Fruit fly (Drosophila melanogaster) whole organism, embryonic: ENCODE results near the gene akirin.

Source experiments
- CG10654 ChIP-seq: fragments of 200-800 bp; sonication (Bioruptor generic); optimal IDR thresholded peaks from 2 replicates; lab custom pipeline; 2016; ENCODE audit warnings: missing biosample characterization, missing genetic modification characterization
- CG12744 ChIP-seq: fragments of 200-800 bp; sonication (Bioruptor generic); optimal IDR thresholded peaks from 2 replicates; lab custom pipeline; 2016; ENCODE audit warnings: missing biosample characterization, missing genetic modification characterization
- CG13296 ChIP-seq: fragments of 200-800 bp; sonication (Bioruptor generic); optimal IDR thresholded peaks from 3 replicates; lab custom pipeline; 2018; ENCODE audit warnings: missing biosample characterization, mild to moderate bottlenecking, missing genetic modification characterization
- CG13424 ChIP-seq: fragments of 200-800 bp; sonication (Bioruptor generic); optimal IDR thresholded peaks from 2 replicates; lab custom pipeline; 2019; ENCODE audit warnings: missing biosample characterization, mild to moderate bottlenecking, missing genetic modification characterization, moderate library complexity
- CG14441 ChIP-seq: fragments of 200-800 bp; sonication (Bioruptor generic); IDR thresholded peaks from 2 replicates; pipeline ENCODE4 v1.3.6; 2022; ENCODE audit warnings: missing biosample characterization, missing genetic modification characterization
- CG14860 ChIP-seq: fragments of 200-800 bp; sonication (Bioruptor generic); IDR thresholded peaks from 3 replicates; pipeline ENCODE4 v1.3.6; 2022; ENCODE audit warnings: missing biosample characterization, missing genetic modification characterization; ENCODE audit not compliant: partially characterized antibody
- CG15514 ChIP-seq: fragments of 200-800 bp; sonication (Bioruptor generic); optimal IDR thresholded peaks from 3 replicates; lab custom pipeline; 2017; ENCODE audit warnings: missing biosample characterization, missing genetic modification characterization, mild to moderate bottlenecking, moderate library complexity, missing genetic modification reagents
- CG1602 ChIP-seq: fragments of 200-800 bp; sonication (Bioruptor generic); optimal IDR thresholded peaks from 3 replicates; lab custom pipeline; 2016; ENCODE audit warnings: missing biosample characterization, missing genetic modification characterization
- CG17802 ChIP-seq: fragments of 200-800 bp; sonication (Bioruptor generic); optimal IDR thresholded peaks from 2 replicates; lab custom pipeline; 2018; ENCODE audit warnings: missing biosample characterization, mild to moderate bottlenecking, missing genetic modification characterization, moderate library complexity
- CG18619 ChIP-seq: fragments of 200-800 bp; sonication (Bioruptor generic); optimal IDR thresholded peaks from 3 replicates; lab custom pipeline; 2017; ENCODE audit warnings: missing biosample characterization, mild to moderate bottlenecking, missing genetic modification characterization
- CG30431 ChIP-seq: fragments of 200-800 bp; sonication (Bioruptor generic); optimal IDR thresholded peaks from 2 replicates; lab custom pipeline; 2017; ENCODE audit warnings: missing biosample characterization, missing genetic modification characterization
- CG31388 ChIP-seq: fragments of 200-800 bp; sonication (Bioruptor generic); optimal IDR thresholded peaks from 2 replicates; lab custom pipeline; 2016; ENCODE audit warnings: missing biosample characterization, missing genetic modification characterization
- CG34422 ChIP-seq: fragments of 200-800 bp; sonication (Bioruptor generic); IDR thresholded peaks from 3 replicates; pipeline ENCODE4 v1.3.6; 2022; ENCODE audit warnings: missing biosample characterization, missing genetic modification characterization
- CG3838 ChIP-seq: fragments of 200-800 bp; sonication (Bioruptor generic); optimal IDR thresholded peaks from 3 replicates; lab custom pipeline; 2016; ENCODE audit warnings: missing biosample characterization, missing genetic modification characterization
- CG4707 ChIP-seq: fragments of 200-800 bp; sonication (Bioruptor generic); optimal IDR thresholded peaks from 2 replicates; lab custom pipeline; 2018; ENCODE audit warnings: missing biosample characterization, mild to moderate bottlenecking, missing genetic modification characterization, moderate library complexity
- CG6254 ChIP-seq: fragments of 200-800 bp; sonication (Bioruptor generic); optimal IDR thresholded peaks from 3 replicates; lab custom pipeline; 2017; ENCODE audit warnings: mild to moderate bottlenecking, missing biosample characterization, missing genetic modification reagents, missing genetic modification characterization
- CG6854 ChIP-seq: fragments of 200-800 bp; sonication (Bioruptor generic); optimal IDR thresholded peaks from 3 replicates; lab custom pipeline; 2017; ENCODE audit warnings: missing biosample characterization, mild to moderate bottlenecking, missing genetic modification characterization
- CG7556 ChIP-seq: fragments of 200-800 bp; sonication (Bioruptor generic); optimal IDR thresholded peaks from 2 replicates; lab custom pipeline; 2017; ENCODE audit warnings: missing biosample characterization, mild to moderate bottlenecking, missing genetic modification characterization
- CG7987 ChIP-seq: fragments of 200-800 bp; sonication (Bioruptor generic); optimal IDR thresholded peaks from 2 replicates; lab custom pipeline; 2018; ENCODE audit warnings: missing biosample characterization, mild to moderate bottlenecking, missing genetic modification characterization, moderate library complexity
- CoRest ChIP-seq: fragments of 200-800 bp; sonication (Bioruptor generic); optimal IDR thresholded peaks from 3 replicates; lab custom pipeline; 2018; ENCODE audit warnings: missing biosample characterization, mild to moderate bottlenecking, missing genetic modification characterization, moderate library complexity
- Dad ChIP-seq: fragments of 200-800 bp; sonication (Bioruptor generic); optimal IDR thresholded peaks from 3 replicates; lab custom pipeline; 2016; ENCODE audit warnings: missing biosample characterization, missing genetic modification characterization
- Dip2 ChIP-seq: fragments of 200-800 bp; sonication (Bioruptor generic); IDR thresholded peaks from 2 replicates; pipeline ENCODE4 v1.3.6; 2022; ENCODE audit warnings: missing biosample characterization, missing genetic modification characterization
- Dref ChIP-seq: fragments of 200-800 bp; sonication (Bioruptor generic); IDR thresholded peaks from 2 replicates; pipeline ENCODE4 v1.3.6; 2022; ENCODE audit warnings: missing biosample characterization, missing genetic modification characterization
- GATAe ChIP-seq: fragments of 200-800 bp; sonication (Bioruptor generic); conservative IDR thresholded peaks from 2 replicates; pipeline ENCODE4 v1.3.6; 2022; ENCODE audit warnings: missing biosample characterization, missing genetic modification characterization
- Med ChIP-seq: fragments of 200-800 bp; sonication (Bioruptor generic); peaks from one replicate; lab custom pipeline; 2016; ENCODE audit warnings: missing biosample characterization, missing genetic modification characterization, mild to moderate bottlenecking, inconsistent platforms, moderate library complexity
- PHDP ChIP-seq: fragments of 200-800 bp; sonication (Bioruptor generic); optimal IDR thresholded peaks from 3 replicates; lab custom pipeline; 2018; ENCODE audit warnings: missing biosample characterization, mild to moderate bottlenecking, missing genetic modification characterization, moderate library complexity
- YL-1 ChIP-seq: fragments of 200-800 bp; sonication (Bioruptor generic); optimal IDR thresholded peaks from 3 replicates; lab custom pipeline; 2017; ENCODE audit warnings: missing biosample characterization, mild to moderate bottlenecking, missing genetic modification characterization
- ab ChIP-seq: fragments of 200-800 bp; sonication (Bioruptor generic); optimal IDR thresholded peaks from 2 replicates; lab custom pipeline; 2016; ENCODE audit warnings: missing biosample characterization, missing genetic modification characterization
- abd-A ChIP-seq: fragments of 200-800 bp; sonication (Bioruptor generic); optimal IDR thresholded peaks from 3 replicates; lab custom pipeline; 2019; ENCODE audit warnings: missing biosample characterization, mild to moderate bottlenecking, missing genetic modification characterization, moderate library complexity
- bcd ChIP-seq: fragments of 200-800 bp; sonication (Bioruptor generic); optimal IDR thresholded peaks from 2 replicates; lab custom pipeline; 2017; ENCODE audit warnings: missing biosample characterization, mild to moderate bottlenecking, missing genetic modification characterization
- chn ChIP-seq: fragments of 200-800 bp; sonication (Bioruptor generic); optimal IDR thresholded peaks from 2 replicates; lab custom pipeline; 2016; ENCODE audit warnings: missing biosample characterization, missing genetic modification characterization
- danr ChIP-seq: fragments of 200-800 bp; sonication (Bioruptor generic); IDR thresholded peaks from 2 replicates; pipeline ENCODE4 v1.3.6; 2022; ENCODE audit warnings: missing biosample characterization, missing genetic modification characterization
- esg ChIP-seq: fragments of 200-800 bp; sonication (Bioruptor generic); conservative IDR thresholded peaks from 2 replicates; pipeline ENCODE4 v1.3.6; 2022; ENCODE audit warnings: missing biosample characterization, missing genetic modification characterization
- eyg ChIP-seq: fragments of 200-800 bp; sonication (Bioruptor generic); optimal IDR thresholded peaks from 3 replicates; lab custom pipeline; 2016; ENCODE audit warnings: missing biosample characterization, missing genetic modification characterization
- fd3F ChIP-seq: fragments of 200-800 bp; sonication (Bioruptor generic); optimal IDR thresholded peaks from 2 replicates; lab custom pipeline; 2018; ENCODE audit warnings: missing biosample characterization, mild to moderate bottlenecking, missing genetic modification characterization, moderate library complexity
- ftz-f1 ChIP-seq: fragments of 200-800 bp; sonication (Bioruptor generic); optimal IDR thresholded peaks from 2 replicates; lab custom pipeline; 2016; ENCODE audit warnings: missing biosample characterization, missing genetic modification characterization
- fu2 ChIP-seq: fragments of 200-800 bp; sonication (Bioruptor generic); optimal IDR thresholded peaks from 2 replicates; lab custom pipeline; 2016; ENCODE audit warnings: missing biosample characterization, missing genetic modification characterization
- gem ChIP-seq: fragments of 200-800 bp; sonication (Bioruptor generic); optimal IDR thresholded peaks from 2 replicates; lab custom pipeline; 2019; ENCODE audit warnings: missing biosample characterization, mild to moderate bottlenecking, missing genetic modification characterization, moderate library complexity
- kni ChIP-seq: fragments of 200-800 bp; sonication (Bioruptor generic); optimal IDR thresholded peaks from 3 replicates; lab custom pipeline; 2017; ENCODE audit warnings: mild to moderate bottlenecking, missing biosample characterization, missing genetic modification reagents, missing genetic modification characterization
- mirr ChIP-seq: fragments of 200-800 bp; sonication (Bioruptor generic); optimal IDR thresholded peaks from 3 replicates; lab custom pipeline; 2018; ENCODE audit warnings: missing biosample characterization, mild to moderate bottlenecking, missing genetic modification characterization
- mld ChIP-seq: fragments of 200-800 bp; sonication (Bioruptor generic); IDR thresholded peaks from 3 replicates; pipeline ENCODE4 v1.3.6; 2022; ENCODE audit warnings: missing biosample characterization, missing genetic modification characterization; ENCODE audit not compliant: partially characterized antibody
- nmo ChIP-seq: fragments of 200-800 bp; sonication (Bioruptor generic); optimal IDR thresholded peaks from 2 replicates; lab custom pipeline; 2018; ENCODE audit warnings: missing biosample characterization, mild to moderate bottlenecking, missing genetic modification characterization, moderate library complexity
- oc ChIP-seq: fragments of 200-800 bp; sonication (Bioruptor generic); optimal IDR thresholded peaks from 2 replicates; lab custom pipeline; 2018; ENCODE audit warnings: missing biosample characterization, mild to moderate bottlenecking, missing genetic modification characterization, moderate library complexity
- repo ChIP-seq: fragments of 200-800 bp; sonication (Bioruptor generic); optimal IDR thresholded peaks from 2 replicates; lab custom pipeline; 2016; ENCODE audit warnings: missing biosample characterization, missing genetic modification characterization
- sim ChIP-seq: fragments of 200-800 bp; sonication (Bioruptor generic); IDR thresholded peaks from 2 replicates; pipeline ENCODE4 v1.3.6; 2022; ENCODE audit warnings: missing biosample characterization, missing genetic modification characterization
- slp2 ChIP-seq: fragments of 200-800 bp; sonication (Bioruptor generic); optimal IDR thresholded peaks from 2 replicates; lab custom pipeline; 2016; ENCODE audit warnings: missing biosample characterization, missing genetic modification characterization
- sr ChIP-seq: fragments of 200-800 bp; sonication (Bioruptor generic); IDR thresholded peaks from 3 replicates; pipeline ENCODE4 v1.3.6; 2022; ENCODE audit warnings: missing biosample characterization, missing genetic modification characterization
- stwl ChIP-seq: fragments of 200-800 bp; sonication (Bioruptor generic); optimal IDR thresholded peaks from 3 replicates; lab custom pipeline; 2018; ENCODE audit warnings: missing biosample characterization, mild to moderate bottlenecking, missing genetic modification characterization, moderate library complexity
- vnd ChIP-seq: fragments of 200-800 bp; sonication (Bioruptor generic); IDR thresholded peaks from 3 replicates; pipeline ENCODE4 v1.3.6; 2022; ENCODE audit warnings: missing biosample characterization, missing genetic modification characterization; ENCODE audit not compliant: partially characterized antibody
- wor ChIP-seq: fragments of 200-800 bp; sonication (Bioruptor generic); IDR thresholded peaks from 2 replicates; pipeline ENCODE4 v1.3.6; 2022; ENCODE audit warnings: missing biosample characterization, missing genetic modification characterization
- z ChIP-seq: fragments of 200-800 bp; sonication (Bioruptor generic); IDR thresholded peaks from 3 replicates; pipeline ENCODE4 v1.3.6; 2022; ENCODE audit warnings: missing biosample characterization, missing genetic modification characterization

The akirin gene

DNA sequence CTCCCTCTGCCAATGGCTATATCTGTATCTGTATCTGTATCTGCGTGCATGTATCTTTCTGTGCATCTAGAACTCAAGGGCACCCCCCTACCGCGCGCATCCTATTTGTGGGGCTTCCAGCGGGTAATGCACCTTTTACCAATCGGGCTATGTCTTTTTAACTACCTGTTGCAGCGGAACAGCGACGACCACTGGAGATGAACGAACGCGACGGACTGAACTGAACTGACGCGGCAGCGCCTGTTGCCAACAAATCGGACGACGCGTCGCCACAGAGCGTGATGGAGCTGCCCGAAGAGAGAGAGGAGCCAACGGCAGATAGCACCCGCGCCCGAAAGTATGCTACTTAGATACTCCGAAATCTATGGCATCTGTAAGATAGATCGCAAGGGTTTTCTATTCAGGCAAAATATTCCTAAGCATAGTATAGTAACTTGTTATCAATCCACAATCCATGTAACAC lies 24.6 kb upstream of the akirin start, which contains the start of gene Cln7 (continued):
- TF ChIP-seq CG17802, result no peak
- no peak for TF ChIP-seq abd-A (tag; lab: Kevin White, UChicago)
- no peak for TF ChIP-seq esg (GFP tag; lab: Robert Waterston, UW)
- TF ChIP-seq fd3F (GFP tag; lab: Kevin White, UChicago), result no peak
- no peak for TF ChIP-seq CG30431 (GFP tag; lab: Kevin White, UChicago)
- TF ChIP-seq Dip2 (GFP tag; lab: Robert Waterston, UW), result no peak
- TF ChIP-seq ftz-f1 (GFP tag; lab: Kevin White, UChicago), result peak; percentile 61
- TF ChIP-seq mirr, result peak; percentile 67
- peak; percentile 49; the same call in 1 of the 2 replicates for TF ChIP-seq sim (GFP tag; lab: Robert Waterston, UW)
- TF ChIP-seq eyg (GFP tag; lab: Kevin White, UChicago), result no peak
- no peak for TF ChIP-seq oc (tag; lab: Kevin White, UChicago)
- 0 out of 3 replicates have a peak, but pooled peaks have one; percentile 59 for TF ChIP-seq z (GFP tag; lab: Robert Waterston, UW)
- peak; percentile 53 for TF ChIP-seq CG7987 (GFP tag; lab: Kevin White, UChicago)
- no peak for TF ChIP-seq GATAe (GFP tag; lab: Robert Waterston, UW)
- TF ChIP-seq nmo (GFP tag; lab: Kevin White, UChicago), result no peak
- no peak for TF ChIP-seq CG14441 (GFP tag; lab: Robert Waterston, UW)
- no peak for TF ChIP-seq CG31388
- TF ChIP-seq CG13424 (tag; lab: Kevin White, UChicago), result peak; percentile 20
- no peak for TF ChIP-seq ab
- TF ChIP-seq stwl (tag; lab: Kevin White, UChicago), result no peak
- no peak for TF ChIP-seq CG18619 (GFP tag; lab: Kevin White, UChicago)
- no peak for TF ChIP-seq CG14860 (GFP tag; lab: Robert Waterston, UW)
- peak; percentile 50 for TF ChIP-seq PHDP
- peak; percentile 92 for TF ChIP-seq Med
- peak; percentile 59 for TF ChIP-seq CG4707 (GFP tag; lab: Kevin White, UChicago)
- no peak for TF ChIP-seq slp2 (GFP tag; lab: Kevin White, UChicago)
- TF ChIP-seq CG13296 (GFP tag; lab: Kevin White, UChicago), result peak; percentile 66
- TF ChIP-seq mld (GFP tag; lab: Robert Waterston, UW), result no peak
- no peak for TF ChIP-seq CG7556
- TF ChIP-seq kni (GFP tag; lab: Kevin White, UChicago), result peak; percentile 89
- peak; percentile 28 for TF ChIP-seq YL-1 (GFP tag; lab: Kevin White, UChicago)
- TF ChIP-seq CG12744 (GFP tag; lab: Kevin White, UChicago), result no peak
- TF ChIP-seq CG3838, result no peak
- TF ChIP-seq bcd (GFP tag; lab: Kevin White, UChicago), result no peak
- peak; percentile 52; the same call in 1 of the 3 replicates for TF ChIP-seq CG34422 (GFP tag; lab: Robert Waterston, UW)
- TF ChIP-seq CG1602 (GFP tag; lab: Kevin White, UChicago), result no peak
- TF ChIP-seq vnd, result no peak
- no peak for TF ChIP-seq danr (GFP tag; lab: Robert Waterston, UW)
- TF ChIP-seq gem, result no peak
- no peak for TF ChIP-seq CoRest (tag; lab: Kevin White, UChicago)
- TF ChIP-seq CG6854 (GFP tag; lab: Kevin White, UChicago), result peak; percentile 57
- TF ChIP-seq Dad (GFP tag; lab: Kevin White, UChicago), result no peak
- peak; percentile 44; the same call in 1 of the 3 replicates for TF ChIP-seq sr (GFP tag; lab: Robert Waterston, UW)
- TF ChIP-seq wor (GFP tag; lab: Robert Waterston, UW), result no peak
- TF ChIP-seq Dref (GFP tag; lab: Robert Waterston, UW), result peak; percentile 19; the same call in 1 of the 2 replicates
- no peak for TF ChIP-seq CG6254 (GFP tag; lab: Kevin White, UChicago)
- no peak for TF ChIP-seq CG10654 (GFP tag; lab: Kevin White, UChicago)
- peak; percentile 34 for TF ChIP-seq chn
- peak; percentile 20 for TF ChIP-seq repo (GFP tag; lab: Kevin White, UChicago)
- TF ChIP-seq CG15514 (GFP tag; lab: Kevin White, UChicago), result peak; percentile 51
- TF ChIP-seq fu2 (GFP tag; lab: Kevin White, UChicago), result no peak
